Fruit fly (Drosophila melanogaster): ENCODE measurements around the gene CheB38b.

- TF ChIP-seq psq (optimal IDR thresholded peaks at IDR 0.05), result no peak
- no peak for TF ChIP-seq h (optimal IDR thresholded peaks at IDR 0.05)
- TF ChIP-seq insv (optimal IDR thresholded peaks at IDR 0.05), result no peak
- TF ChIP-seq Sin3A (optimal IDR thresholded peaks at IDR 0.05), result no peak
Observed at dm6 chr2L:20829309-20829708, 12.2 kb upstream of the CheB38b start, which contains the start of gene CG31673.
